Fruit fly (Drosophila melanogaster) whole organism, wandering third instar larva: ENCODE results near the gene CG34367.
A peak's percentile ranks its signal among the peaks of the same experiment; 100 is the strongest.

ENCODE experiments used
- Abd-B ChIP-seq: fragments of >200 bp; optimal IDR thresholded peaks from 2 replicates; lab custom pipeline; 2017; ENCODE audit warnings: missing biosample characterization, missing genetic modification characterization
- CG32264 ChIP-seq: fragments of 200-800 bp; sonication (Bioruptor generic); optimal IDR thresholded peaks from 2 replicates; lab custom pipeline; 2016; ENCODE audit warnings: missing biosample characterization, missing genetic modification characterization
- CG9705 ChIP-seq: fragments of 200-800 bp; sonication (Bioruptor generic); optimal IDR thresholded peaks from 2 replicates; lab custom pipeline; 2018; ENCODE audit warnings: missing biosample characterization, mild to moderate bottlenecking, missing genetic modification characterization
- CrebA ChIP-seq: fragments of 200-800 bp; sonication (Bioruptor generic); optimal IDR thresholded peaks from 2 replicates; lab custom pipeline; 2016; ENCODE audit warnings: missing biosample characterization, mild to moderate bottlenecking, missing genetic modification characterization, borderline replicate concordance
- Dfd ChIP-seq: fragments of >200 bp; optimal IDR thresholded peaks from 2 replicates; lab custom pipeline; 2017; ENCODE audit warnings: missing biosample characterization, missing genetic modification characterization
- Dif ChIP-seq: fragments of 200-275, 200-300 bp; sonication (Bioruptor generic); optimal IDR thresholded peaks from 2 replicates; lab custom pipeline; 2018; ENCODE audit warnings: missing biosample characterization, missing genetic modification characterization; ENCODE audit not compliant: partially characterized antibody
- HLH106 ChIP-seq: fragments of 200-800 bp; optimal IDR thresholded peaks from 3 replicates; lab custom pipeline; 2019; ENCODE audit warnings: missing biosample characterization, mild to moderate bottlenecking, missing genetic modification characterization, moderate library complexity
- Hnf4 ChIP-seq: fragments of 200-800 bp; sonication (Bioruptor generic); optimal IDR thresholded peaks from 2 replicates; lab custom pipeline; 2016; ENCODE audit warnings: missing biosample characterization, mild to moderate bottlenecking, missing genetic modification characterization
- Hr83 ChIP-seq: fragments of 200-300 bp; sonication (Bioruptor generic); optimal IDR thresholded peaks from 2 replicates; lab custom pipeline; 2016; ENCODE audit warnings: missing biosample characterization, mild to moderate bottlenecking, missing genetic modification characterization, moderate library complexity; ENCODE audit not compliant: poor library complexity, severe bottlenecking
- Mio ChIP-seq: sonication (Bioruptor generic); optimal IDR thresholded peaks from 2 replicates; lab custom pipeline; 2016; ENCODE audit warnings: missing biosample characterization, missing genetic modification characterization
- N ChIP-seq: fragments of >200 bp; optimal IDR thresholded peaks from 2 replicates; lab custom pipeline; 2018; ENCODE audit warnings: missing biosample characterization, missing external identifiers, missing genetic modification characterization
- OdsH ChIP-seq: fragments of 200-800 bp; sonication (Bioruptor generic); optimal IDR thresholded peaks from 2 replicates; lab custom pipeline; 2016; ENCODE audit warnings: missing biosample characterization, mild to moderate bottlenecking, missing genetic modification characterization
- Rel ChIP-seq, 2 experiments: fragments of 200-800 bp; sonication (Bioruptor generic) in 1 of 2; optimal IDR thresholded peaks; 2 replicates in 1 of 2; 3 replicates in 1 of 2; lab custom pipeline; 2016 to 2019; ENCODE audit warnings: mild to moderate bottlenecking in 2 of 2, missing biosample characterization in 2 of 2, missing genetic modification characterization in 2 of 2, moderate library complexity in 1 of 2
- Sp1 ChIP-seq: fragments of 200-800 bp; sonication (Bioruptor generic); optimal IDR thresholded peaks from 3 replicates; lab custom pipeline; 2019; ENCODE audit warnings: missing biosample characterization, mild to moderate bottlenecking, missing genetic modification characterization, moderate library complexity
- br ChIP-seq: fragments of 200-800 bp; sonication (Bioruptor generic); optimal IDR thresholded peaks from 2 replicates; lab custom pipeline; 2016; ENCODE audit warnings: missing biosample characterization, missing genetic modification characterization
- dl ChIP-seq, 2 experiments: fragments of 175-275, 200-275 bp in 1 of 2; fragments of 200-275 bp in 1 of 2; sonication (Bioruptor generic); optimal IDR thresholded peaks; lab custom pipeline; 2018; ENCODE audit warnings: mild to moderate bottlenecking in 2 of 2, missing biosample characterization in 2 of 2, missing genetic modification characterization in 2 of 2, moderate library complexity in 2 of 2; ENCODE audit not compliant: partially characterized antibody in 2 of 2, insufficient read depth in 1 of 2
- dmrt93B ChIP-seq: fragments of 200-800 bp; sonication (Bioruptor generic); optimal IDR thresholded peaks from 2 replicates; lab custom pipeline; 2018; ENCODE audit warnings: missing biosample characterization, mild to moderate bottlenecking, missing genetic modification characterization
- dsf ChIP-seq: sonication (Bioruptor generic); optimal IDR thresholded peaks from 2 replicates; lab custom pipeline; 2016; ENCODE audit warnings: missing biosample characterization, missing genetic modification characterization, borderline replicate concordance
- ey ChIP-seq: fragments of 200-800 bp; sonication (Bioruptor generic); optimal IDR thresholded peaks from 2 replicates; lab custom pipeline; 2016; ENCODE audit warnings: missing biosample characterization, missing genetic modification characterization
- foxo ChIP-seq, 2 experiments: fragments of 200-800 bp; sonication (Bioruptor generic); optimal IDR thresholded peaks; 2 replicates in 1 of 2; 3 replicates in 1 of 2; lab custom pipeline; 2016 to 2017; ENCODE audit warnings: missing biosample characterization in 2 of 2, missing genetic modification characterization in 2 of 2
- fru ChIP-seq: fragments of 200-800 bp; sonication (Bioruptor generic); optimal IDR thresholded peaks from 3 replicates; lab custom pipeline; 2016; ENCODE audit warnings: missing biosample characterization, mild to moderate bottlenecking, missing genetic modification characterization
- jim ChIP-seq: fragments of 175-275, 200-325 bp; sonication (Bioruptor generic); optimal IDR thresholded peaks from 2 replicates; lab custom pipeline; 2016; ENCODE audit warnings: missing biosample characterization, mild to moderate bottlenecking, missing genetic modification characterization
- lola ChIP-seq: fragments of >200 bp; optimal IDR thresholded peaks from 2 replicates; lab custom pipeline; 2017; ENCODE audit warnings: missing biosample characterization, missing genetic modification characterization
- pan ChIP-seq: fragments of >200 bp; optimal IDR thresholded peaks from 2 replicates; lab custom pipeline; 2017
- psq ChIP-seq: fragments of 200-800 bp; sonication (Bioruptor generic); optimal IDR thresholded peaks from 3 replicates; lab custom pipeline; 2017; ENCODE audit warnings: missing biosample characterization, mild to moderate bottlenecking, missing genetic modification characterization, moderate library complexity
- rgr ChIP-seq: fragments of 200-800 bp; sonication (Bioruptor generic); optimal IDR thresholded peaks from 3 replicates; lab custom pipeline; 2016; ENCODE audit warnings: missing biosample characterization, mild to moderate bottlenecking, missing genetic modification characterization
- sage ChIP-seq: fragments of 200-800 bp; sonication (Bioruptor generic); optimal IDR thresholded peaks from 2 replicates; lab custom pipeline; 2016; ENCODE audit warnings: missing biosample characterization, mild to moderate bottlenecking, missing genetic modification characterization
- sv ChIP-seq: fragments of 200-800 bp; sonication (Bioruptor generic); optimal IDR thresholded peaks from 3 replicates; lab custom pipeline; 2016; ENCODE audit warnings: missing biosample characterization, missing genetic modification characterization
- tai ChIP-seq: sonication (Bioruptor generic); optimal IDR thresholded peaks from 2 replicates; lab custom pipeline; 2016; ENCODE audit warnings: missing biosample characterization, missing genetic modification characterization
- usp ChIP-seq: fragments of >200 bp; optimal IDR thresholded peaks from 2 replicates; lab custom pipeline; 2017; ENCODE audit warnings: missing biosample characterization, missing genetic modification characterization
- woc ChIP-seq: sonication (Bioruptor generic); optimal IDR thresholded peaks from 2 replicates; lab custom pipeline; 2016; ENCODE audit warnings: missing biosample characterization, mild to moderate bottlenecking, missing genetic modification characterization

The CG34367 gene

dm6 chr2L:10379865-10380264, 26.2 kb upstream of the CG34367 start, which contains the start of gene gny:
Gene gny (plus strand): TSS chr2L:10380103.
- TF ChIP-seq Abd-B (no peak), jim (GFP tag; lab: Kevin White, UChicago) (no peak), Rel (GFP tag; optimal IDR thresholded peaks at IDR 0.05; lab: Kevin White, UChicago) (no peak), Rel (tag; optimal IDR thresholded peaks at IDR 0.05; lab: Kevin White, UChicago) (peak; percentile 1), dmrt93B (GFP tag; lab: Kevin White, UChicago) (no peak), br (GFP tag; lab: Kevin White, UChicago) (no peak)
- TF ChIP-seq, all 38 proteins: peak for 1

- TF ChIP-seq CG32264 (GFP tag; lab: Kevin White, UChicago): no peak
- no peak for TF ChIP-seq HLH106 (tag; lab: Kevin White, UChicago)
- TF ChIP-seq lola: no peak
- no peak for TF ChIP-seq usp
- TF ChIP-seq OdsH (GFP tag; lab: Kevin White, UChicago): no peak
- TF ChIP-seq Hnf4 (GFP tag; lab: Kevin White, UChicago): no peak
Observed at dm6 chr2L:10378631-10379030, 24.9 kb upstream of the CG34367 start.

- TF ChIP-seq CG9705 (no peak), br (GFP tag; lab: Kevin White, UChicago) (no peak), dsf (GFP tag; lab: Kevin White, UChicago) (no peak), CG32264 (GFP tag; lab: Kevin White, UChicago) (no peak), sage (GFP tag; lab: Kevin White, UChicago) (no peak), rgr (GFP tag; lab: Kevin White, UChicago) (no peak), psq (GFP tag; lab: Kevin White, UChicago) (no peak), jim (GFP tag; lab: Kevin White, UChicago) (no peak), dmrt93B (GFP tag; lab: Kevin White, UChicago) (no peak), dl (GFP tag; optimal IDR thresholded peaks at IDR 0.05; lab: Kevin White, UChicago; ENCODE audit: insufficient read depth in 1 of 2, partially characterized antibody in 2 of 2) (no peak), Abd-B (no peak), Mio (GFP tag; lab: Kevin White, UChicago) (no peak), fru (no peak), tai (GFP tag; lab: Kevin White, UChicago) (no peak), sv (GFP tag; lab: Kevin White, UChicago) (no peak), Hr83 (GFP tag; lab: Kevin White, UChicago) (no peak)
Observed at dm6 chr2L:10376276-10376675, 22.6 kb upstream of the CG34367 start.

- TF ChIP-seq br (GFP tag; lab: Kevin White, UChicago): no peak
- TF ChIP-seq ey (GFP tag; lab: Kevin White, UChicago): no peak
- TF ChIP-seq Hnf4 (GFP tag; lab: Kevin White, UChicago): no peak
- peak; percentile 62 for TF ChIP-seq rgr (GFP tag; lab: Kevin White, UChicago)
- TF ChIP-seq foxo (GFP tag; optimal IDR thresholded peaks at IDR 0.05; lab: Kevin White, UChicago): no peak
- TF ChIP-seq sage (GFP tag; lab: Kevin White, UChicago): no peak
- TF ChIP-seq Mio (GFP tag; lab: Kevin White, UChicago): no peak
- no peak for TF ChIP-seq woc
- no peak for TF ChIP-seq dmrt93B (GFP tag; lab: Kevin White, UChicago)
- TF ChIP-seq N (GFP tag; lab: Kevin White, UChicago): no peak
- no peak for TF ChIP-seq fru
- TF ChIP-seq Dif (GFP tag; lab: Kevin White, UChicago): no peak
- no peak for TF ChIP-seq CrebA
- no peak for TF ChIP-seq CG9705
- TF ChIP-seq jim (GFP tag; lab: Kevin White, UChicago): no peak
- no peak for TF ChIP-seq pan (lab: Kevin White, UChicago)
- TF ChIP-seq Hr83 (GFP tag; lab: Kevin White, UChicago): peak; percentile 21
- TF ChIP-seq Sp1 (GFP tag; lab: Kevin White, UChicago): peak; percentile 69
- no peak for TF ChIP-seq Dfd (GFP tag; lab: Kevin White, UChicago)
- peak; percentile 69 for TF ChIP-seq HLH106 (tag; lab: Kevin White, UChicago)
- TF ChIP-seq Rel (GFP tag; optimal IDR thresholded peaks at IDR 0.05; lab: Kevin White, UChicago): no peak
- peak; percentile 43 for TF ChIP-seq Rel (tag; optimal IDR thresholded peaks at IDR 0.05; lab: Kevin White, UChicago)
- TF ChIP-seq usp: no peak
- TF ChIP-seq OdsH (GFP tag; lab: Kevin White, UChicago): peak; percentile 18
- no peak for TF ChIP-seq lola
- no peak for TF ChIP-seq psq (GFP tag; lab: Kevin White, UChicago)
Observed at dm6 chr2L:10375464-10376236, 21.9 kb upstream of the CG34367 start, which contains the start of the genes CG33303 and dpr19. Gene CG33303 (minus strand): TSS chr2L:10375757. Gene dpr19 (plus strand): TSS chr2L:10376168.
